Fruit fly (Drosophila melanogaster): ENCODE data around the gene Elp1.

Gene Elp1

DNA sequence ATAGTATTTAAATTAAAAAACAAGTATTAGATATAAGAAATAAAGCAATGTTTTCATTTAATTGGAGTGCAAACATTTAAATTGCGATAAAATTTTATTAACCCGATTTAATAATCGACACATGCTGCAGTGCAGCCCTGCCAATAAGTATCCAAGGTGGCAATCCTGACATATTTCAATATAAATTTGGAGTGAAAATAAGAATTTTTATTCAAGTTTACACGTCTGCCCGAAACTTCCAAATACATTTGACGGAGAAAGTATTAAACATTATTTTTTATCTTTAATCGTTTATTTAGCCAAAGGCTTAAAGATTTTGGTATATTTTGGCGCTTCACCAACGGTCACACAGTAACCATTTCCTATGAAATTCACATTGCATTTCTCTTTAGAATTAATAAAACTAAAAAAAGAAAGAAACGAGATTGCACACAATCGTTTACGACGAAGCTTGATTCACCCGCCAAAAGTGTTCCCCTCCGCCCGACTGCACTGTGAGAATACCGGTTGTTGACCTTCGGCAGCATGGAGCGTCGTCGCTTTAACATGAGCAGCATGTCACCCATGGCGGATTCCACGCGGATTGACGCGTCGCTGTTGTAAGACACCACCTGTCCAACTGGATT lies 22.2 kb upstream of the Elp1 start, which contains the start of gene CG14712 (continued):
- TF ChIP-seq shn (GFP tag; optimal IDR thresholded peaks at IDR 0.05) (no peak), kay (GFP tag; optimal IDR thresholded peaks at IDR 0.05) (no peak), cg (GFP tag; optimal IDR thresholded peaks at IDR 0.05) (no peak), HHEX (GFP tag; optimal IDR thresholded peaks at IDR 0.05) (no peak), CG6854 (GFP tag; optimal IDR thresholded peaks at IDR 0.05) (no peak), so (GFP tag; IDR thresholded peaks at IDR 0.05) (no peak), chif (GFP tag; optimal IDR thresholded peaks at IDR 0.05) (no peak), Kr (GFP tag; optimal IDR thresholded peaks at IDR 0.05) (no peak), Tbp (GFP tag; optimal IDR thresholded peaks at IDR 0.05) (no peak), lola (GFP tag; optimal IDR thresholded peaks at IDR 0.05) (peak in 1 of 3 experiments; percentile 15), CrebB (tag; optimal IDR thresholded peaks at IDR 0.05) (peak; percentile 16), nerfin-1 (tag; optimal IDR thresholded peaks at IDR 0.05) (no peak), Mes4 (GFP tag; optimal IDR thresholded peaks at IDR 0.05) (no peak), Hr51 (GFP tag; optimal IDR thresholded peaks at IDR 0.05) (peak in 1 of 2 experiments; percentile 36), CG6175 (GFP tag; IDR thresholded peaks at IDR 0.05) (no peak), Rx (GFP tag; IDR thresholded peaks at IDR 0.05) (no peak), crol (GFP tag; IDR thresholded peaks at IDR 0.05) (no peak), CG1832 (GFP tag; optimal IDR thresholded peaks at IDR 0.05) (no peak), ase (GFP tag; IDR thresholded peaks at IDR 0.05) (no peak), CG4617 (GFP tag; optimal IDR thresholded peaks at IDR 0.05; ENCODE audit: borderline replicate concordance) (peak; percentile 59), nmo (GFP tag; optimal IDR thresholded peaks at IDR 0.05) (peak; percentile 64), CG12942 (GFP tag; optimal IDR thresholded peaks at IDR 0.05) (no peak), Dp (GFP tag; optimal IDR thresholded peaks at IDR 0.05) (peak; percentile 97), CG17912 (GFP tag; optimal IDR thresholded peaks at IDR 0.05) (no peak), Fer2 (tag; optimal IDR thresholded peaks at IDR 0.05) (no peak), vnd (GFP tag; IDR thresholded peaks at IDR 0.05; ENCODE audit: partially characterized antibody) (0 out of 3 replicates have a peak, but pooled peaks have one; percentile 34), CG13894 (tag; optimal IDR thresholded peaks at IDR 0.05) (no peak), CG3163 (GFP tag; optimal IDR thresholded peaks at IDR 0.05) (no peak), H15 (GFP tag; IDR thresholded peaks at IDR 0.05) (no peak), sens (GFP tag) (peak; percentile 80), CG3847 (GFP tag; IDR thresholded peaks at IDR 0.05) (0 out of 2 replicates have a peak, but pooled peaks have one; percentile 23), Ets97D (GFP tag; optimal IDR thresholded peaks at IDR 0.05) (peak; percentile 77), CG12236 (GFP tag; optimal IDR thresholded peaks at IDR 0.05) (no peak), tna (GFP tag; IDR thresholded peaks at IDR 0.05; ENCODE audit: partially characterized antibody) (no peak), TFAM (GFP tag; optimal IDR thresholded peaks at IDR 0.05) (no peak), B-H1 (GFP tag; IDR thresholded peaks at IDR 0.05) (no peak), CG6683 (GFP tag; optimal IDR thresholded peaks at IDR 0.05) (no peak), Side (GFP tag; optimal IDR thresholded peaks at IDR 0.05) (no peak), zfh1 (GFP tag; IDR thresholded peaks at IDR 0.05) (no peak), CG15073 (GFP tag; optimal IDR thresholded peaks at IDR 0.05) (no peak), Hmr (GFP tag; optimal IDR thresholded peaks at IDR 0.05) (no peak), nom (GFP tag; optimal IDR thresholded peaks at IDR 0.05) (no peak), CG12071 (GFP tag; optimal IDR thresholded peaks at IDR 0.05) (no peak), seq (GFP tag; IDR thresholded peaks at IDR 0.05) (no peak), lab (GFP tag; optimal IDR thresholded peaks at IDR 0.05) (no peak), Xrp1 (GFP tag; IDR thresholded peaks at IDR 0.05) (no peak), her (GFP tag; optimal IDR thresholded peaks at IDR 0.05) (no peak), CG17612 (GFP tag; IDR thresholded peaks at IDR 0.05) (no peak), org-1 (GFP tag; optimal IDR thresholded peaks at IDR 0.05) (no peak), CG13624 (GFP tag; optimal IDR thresholded peaks at IDR 0.05) (peak; percentile 42)
